Fruit fly (Drosophila melanogaster): ENCODE results near the gene CG13023.

- TF ChIP-seq pan (optimal IDR thresholded peaks at IDR 0.05) (no peak), CG8478 (optimal IDR thresholded peaks at IDR 0.05) (no peak), psq (optimal IDR thresholded peaks at IDR 0.05) (no peak)
Observed at dm6 chr3L:16886179-16886930, 40.9 kb downstream of the CG13023 start.
